Fruit fly (Drosophila melanogaster): Measurements from ENCODE around the gene CG12692.

- TF ChIP-seq Myc (optimal IDR thresholded peaks at IDR 0.05) (no peak), psq (optimal IDR thresholded peaks at IDR 0.05) (no peak)
These were observed 33.7 kb downstream of the CG12692 start, which contains the start of gene CG15572 for dm6 chrX:4268401-4268800.

Measured in Kc167 (cell line).